Fruit fly (Drosophila melanogaster) whole organism, adult: ENCODE data around the gene Polr2A.

Source experiments
- CG11617 ChIP-seq: fragments of 200-800 bp; sonication (Bioruptor generic); optimal IDR thresholded peaks from 2 replicates; lab custom pipeline; 2017; ENCODE audit warnings: mild to moderate bottlenecking, missing biosample characterization, missing genetic modification reagents, missing genetic modification characterization
- CG1620 ChIP-seq: fragments of 200-800 bp; sonication (Bioruptor generic); optimal IDR thresholded peaks from 2 replicates; lab custom pipeline; 2016; ENCODE audit warnings: missing biosample characterization, missing genetic modification characterization
- Hr96 ChIP-seq: fragments of 200-800 bp; sonication (Bioruptor generic); optimal IDR thresholded peaks from 2 replicates; lab custom pipeline; 2016; ENCODE audit warnings: missing biosample characterization, missing genetic modification characterization
- Mnt ChIP-seq: fragments of 200-800 bp; sonication (Bioruptor generic); optimal IDR thresholded peaks from 2 replicates; lab custom pipeline; 2016; ENCODE audit warnings: missing biosample characterization, mild to moderate bottlenecking, missing genetic modification characterization
- cnc ChIP-seq, 2 experiments: fragments of >200 bp; optimal IDR thresholded peaks; 2 replicates each; lab custom pipeline; 2017
- ovo ChIP-seq: fragments of 200-800 bp; sonication (Bioruptor generic); optimal IDR thresholded peaks from 2 replicates; lab custom pipeline; 2016; ENCODE audit warnings: missing biosample characterization, missing genetic modification characterization

- no peak for TF ChIP-seq CG1620 (GFP tag; lab: Kevin White, UChicago)
- TF ChIP-seq ovo (GFP tag; lab: Kevin White, UChicago): no peak
- no peak for TF ChIP-seq CG11617 (GFP tag; lab: Kevin White, UChicago)
- no peak for TF ChIP-seq cnc (optimal IDR thresholded peaks at IDR 0.05; lab: Kevin White, UChicago)
- no peak for TF ChIP-seq Mnt (GFP tag; lab: Kevin White, UChicago)
- no peak for TF ChIP-seq Hr96
These were observed 30.8 kb upstream of the Polr2A start for dm6 chrX:11600795-11601358.
